Worm (Caenorhabditis elegans) whole organism, late embryonic: Measurements from ENCODE around the gene T24E12.13.
"Not testable (repeated sequence)": the region's sequence is repeated elsewhere in the genome, so short reads cannot be mapped to it uniquely, and the experiment has no call there.

ENCODE experiments used
- C08G9.2 ChIP-seq: sonication (generic microtip); optimal IDR thresholded peaks from 2 replicates; lab custom pipeline; 2016; ENCODE audit warnings: mild to moderate bottlenecking, missing genetic modification characterization, moderate library complexity, missing compliant biosample characterization
- C38D4.7 ChIP-seq: fragments of 200-800 bp; sonication (Bioruptor generic); optimal IDR thresholded peaks from 2 replicates; lab custom pipeline; 2018; ENCODE audit warnings: mild to moderate bottlenecking, missing genetic modification characterization, moderate library complexity, missing compliant biosample characterization
- K09A11.1 ChIP-seq: sonication (generic microtip); optimal IDR thresholded peaks from 2 replicates; lab custom pipeline; 2017; ENCODE audit warnings: antibody characterized with exemption, mild to moderate bottlenecking, missing genetic modification characterization, missing compliant biosample characterization; ENCODE audit not compliant: insufficient read depth
- Y22D7AL.16 ChIP-seq: sonication (generic microtip); optimal IDR thresholded peaks from 2 replicates; lab custom pipeline; 2016; ENCODE audit warnings: missing genetic modification characterization, missing compliant biosample characterization
- ahr-1 ChIP-seq: sonication (generic microtip); optimal IDR thresholded peaks from 2 replicates; lab custom pipeline; 2016; ENCODE audit warnings: missing genetic modification characterization, missing compliant biosample characterization
- ceh-2 ChIP-seq: sonication (generic microtip); optimal IDR thresholded peaks from 2 replicates; lab custom pipeline; 2016; ENCODE audit warnings: missing genotype, missing genetic modification characterization, missing compliant biosample characterization
- ceh-22 ChIP-seq: sonication (generic microtip); optimal IDR thresholded peaks from 2 replicates; lab custom pipeline; 2017; ENCODE audit warnings: missing biosample characterization, missing genetic modification characterization
- ceh-24 ChIP-seq: sonication (generic microtip); optimal IDR thresholded peaks from 2 replicates; lab custom pipeline; 2016; ENCODE audit warnings: mild to moderate bottlenecking, missing genetic modification characterization, missing compliant biosample characterization
- ceh-45 ChIP-seq: fragments of 200-800 bp; sonication (Bioruptor generic); IDR thresholded peaks from 2 replicates; pipeline ENCODE4 v1.3.6; 2022; ENCODE audit warnings: missing genetic modification reagents, missing genetic modification characterization, missing compliant biosample characterization
- ceh-6 ChIP-seq: fragments of 200-800 bp; sonication (Bioruptor generic); optimal IDR thresholded peaks from 2 replicates; lab custom pipeline; 2018; ENCODE audit warnings: mild to moderate bottlenecking, missing genetic modification characterization, missing compliant biosample characterization
- che-1 ChIP-seq: sonication (generic microtip); optimal IDR thresholded peaks from 2 replicates; lab custom pipeline; 2016; ENCODE audit warnings: mild to moderate bottlenecking, missing genetic modification characterization, missing compliant biosample characterization
- dmd-4 ChIP-seq: sonication (generic microtip); optimal IDR thresholded peaks from 2 replicates; lab custom pipeline; 2016; ENCODE audit warnings: borderline replicate concordance, missing genetic modification characterization, missing compliant biosample characterization
- elt-4 ChIP-seq: sonication (generic microtip); optimal IDR thresholded peaks from 2 replicates; lab custom pipeline; 2016; ENCODE audit warnings: missing genetic modification characterization, missing compliant biosample characterization
- fax-1 ChIP-seq: sonication (generic microtip); optimal IDR thresholded peaks from 2 replicates; lab custom pipeline; 2016; ENCODE audit warnings: missing genotype, missing genetic modification characterization, missing compliant biosample characterization
- fkh-10 ChIP-seq: fragments of 150-350 bp; optimal IDR thresholded peaks from 2 replicates; lab custom pipeline; 2014; ENCODE audit warnings: missing biosample characterization, missing genetic modification reagents, missing genetic modification characterization
- fkh-6 ChIP-seq: sonication (generic microtip); optimal IDR thresholded peaks from 2 replicates; lab custom pipeline; 2016; ENCODE audit warnings: missing genetic modification characterization, missing compliant biosample characterization
- gmeb-2 ChIP-seq: sonication (generic microtip); optimal IDR thresholded peaks from 2 replicates; lab custom pipeline; 2016; ENCODE audit warnings: missing genetic modification characterization, inconsistent platforms, missing compliant biosample characterization
- hlh-13 ChIP-seq: fragments of 200-800 bp; sonication (Bioruptor generic); optimal IDR thresholded peaks from 2 replicates; lab custom pipeline; 2018; ENCODE audit warnings: mild to moderate bottlenecking, missing genetic modification characterization, missing compliant biosample characterization
- lim-6 ChIP-seq: sonication (generic microtip); optimal IDR thresholded peaks from 2 replicates; lab custom pipeline; 2016; ENCODE audit warnings: missing genetic modification characterization, missing compliant biosample characterization
- lin-11 ChIP-seq: fragments of 200-800 bp; sonication (Bioruptor generic); optimal IDR thresholded peaks from 2 replicates; lab custom pipeline; 2018; ENCODE audit warnings: mild to moderate bottlenecking, missing genetic modification characterization, missing compliant biosample characterization
- nfya-1 ChIP-seq: sonication (generic microtip); optimal IDR thresholded peaks from 2 replicates; lab custom pipeline; 2017; ENCODE audit warnings: missing genetic modification characterization, mild to moderate bottlenecking, missing compliant biosample characterization, antibody characterized with exemption, moderate library complexity
- npax-4 ChIP-seq: sonication (generic microtip); optimal IDR thresholded peaks from 2 replicates; lab custom pipeline; 2016; ENCODE audit warnings: missing genetic modification characterization, missing compliant biosample characterization
- odd-2 ChIP-seq: sonication (generic microtip); optimal IDR thresholded peaks from 2 replicates; lab custom pipeline; 2017; ENCODE audit warnings: antibody characterized with exemption, mild to moderate bottlenecking, missing genetic modification characterization, missing compliant biosample characterization
- pha-4 ChIP-seq: fragments of 150-350 bp; optimal IDR thresholded peaks from 2 replicates; lab custom pipeline; 2018; ENCODE audit warnings: missing biosample characterization, missing genetic modification reagents, missing genetic modification characterization
- pqm-1 ChIP-seq: sonication (generic microtip); optimal IDR thresholded peaks from 2 replicates; lab custom pipeline; 2016; ENCODE audit warnings: missing genetic modification characterization, missing compliant biosample characterization
- pros-1 ChIP-seq: fragments of 150-350 bp; optimal IDR thresholded peaks from 2 replicates; lab custom pipeline; 2014; ENCODE audit warnings: missing biosample characterization, missing genetic modification reagents, missing genetic modification characterization
- sox-2 ChIP-seq: fragments of 200-800 bp; sonication (Bioruptor generic); IDR thresholded peaks from 2 replicates; pipeline ENCODE4 v1.3.6; 2022; ENCODE audit warnings: missing genetic modification reagents, missing genetic modification characterization, missing compliant biosample characterization
- tbx-2 ChIP-seq: sonication (generic microtip); optimal IDR thresholded peaks from 2 replicates; lab custom pipeline; 2016; ENCODE audit warnings: missing genetic modification characterization, missing compliant biosample characterization
- tbx-7 ChIP-seq: sonication (generic microtip); optimal IDR thresholded peaks from 2 replicates; lab custom pipeline; 2016; ENCODE audit warnings: missing genotype, missing genetic modification characterization, missing compliant biosample characterization
- ttx-3 ChIP-seq: sonication (generic microtip); optimal IDR thresholded peaks from 2 replicates; lab custom pipeline; 2016; ENCODE audit warnings: missing genetic modification reagents, missing genetic modification characterization, missing compliant biosample characterization
- unc-3 ChIP-seq, 2 experiments: fragments of 200-800 bp in 1 of 2; sonication (Bioruptor generic) in 1 of 2; sonication (generic microtip) in 1 of 2; conservative IDR thresholded peaks in 1 of 2; optimal IDR thresholded peaks in 1 of 2; 2 replicates each; pipeline versions ENCODE4 v1.3.6 to Lab custom; 2016 to 2022; ENCODE audit warnings: missing compliant biosample characterization in 2 of 2, missing genetic modification characterization in 2 of 2, missing genetic modification reagents in 1 of 2
- unc-42 ChIP-seq: sonication (generic microtip); optimal IDR thresholded peaks from 2 replicates; lab custom pipeline; 2016; ENCODE audit warnings: missing genotype, missing genetic modification characterization, missing compliant biosample characterization
- unc-55 ChIP-seq: sonication (generic microtip); optimal IDR thresholded peaks from 2 replicates; lab custom pipeline; 2017; ENCODE audit warnings: missing biosample characterization, missing genetic modification reagents, missing genetic modification characterization
- unc-86 ChIP-seq: sonication (generic microtip); optimal IDR thresholded peaks from 2 replicates; lab custom pipeline; 2016; ENCODE audit warnings: missing genetic modification characterization, missing compliant biosample characterization
- ztf-16 ChIP-seq: sonication (generic microtip); optimal IDR thresholded peaks from 2 replicates; lab custom pipeline; 2017; ENCODE audit warnings: missing genetic modification characterization, missing compliant biosample characterization

Gene T24E12.13

ce11 chrII:3757499-3757898, 29.8 kb upstream of the T24E12.13 start, which contains the start of gene srx-111:
srx-111 (plus strand) TSS chrII:3757799.
- TF ChIP-seq K09A11.1 (tag; lab: Kevin White, UChicago) (no peak), nfya-1 (tag; lab: Kevin White, UChicago) (no peak), dmd-4 (no peak), unc-3 (GFP tag; conservative IDR thresholded peaks at IDR 0.05; lab: Robert Waterston, UW) (no peak), unc-3 (tag; optimal IDR thresholded peaks at IDR 0.05; lab: Kevin White, UChicago) (no peak), odd-2 (tag; lab: Kevin White, UChicago) (no peak), ahr-1 (tag; lab: Kevin White, UChicago) (no peak), elt-4 (tag; lab: Kevin White, UChicago) (no peak), gmeb-2 (tag; lab: Kevin White, UChicago) (no peak), unc-42 (tag; lab: Kevin White, UChicago) (no peak), ceh-6 (GFP tag; lab: Kevin White, UChicago) (no peak), ceh-22 (tag; lab: Kevin White, UChicago) (no peak)

- no peak for TF ChIP-seq pha-4 (tag; lab: Kevin White, UChicago)
- no peak for TF ChIP-seq ceh-45 (GFP tag; lab: Robert Waterston, UW)
- TF ChIP-seq npax-4 (tag; lab: Kevin White, UChicago) = no peak
- TF ChIP-seq pros-1 = no peak
- no peak for TF ChIP-seq pqm-1 (tag; lab: Kevin White, UChicago)
- TF ChIP-seq Y22D7AL.16 (tag; lab: Kevin White, UChicago) = no peak
- TF ChIP-seq ztf-16 (tag; lab: Kevin White, UChicago) = no peak
- TF ChIP-seq dmd-4 = no peak
Measured at ce11 chrII:3759010-3759409, 28.2 kb upstream of the T24E12.13 start, which contains the start of gene T24E12.12. T24E12.12 (plus strand) TSS chrII:3759290.

ce11 chrII:3761599-3761998, 25.7 kb upstream of the T24E12.13 start, which contains the start of gene T24E12.6:
T24E12.6 (minus strand) TSS chrII:3761699.
- not testable (repeated sequence) for TF ChIP-seq lin-11 (tag; lab: Kevin White, UChicago); pros-1; ttx-3 (tag; lab: Kevin White, UChicago)

- TF ChIP-seq tbx-2 (tag; lab: Kevin White, UChicago) (no peak), C08G9.2 (tag; lab: Kevin White, UChicago) (no peak), ceh-2 (tag; lab: Kevin White, UChicago) (no peak), che-1 (tag; lab: Kevin White, UChicago) (no peak), lim-6 (tag; lab: Kevin White, UChicago) (no peak), pros-1 (no peak)
Measured at ce11 chrII:3764486-3764885, 22.8 kb upstream of the T24E12.13 start, which contains the start of gene srx-112. srx-112 (minus strand) TSS chrII:3764586.

DNA sequence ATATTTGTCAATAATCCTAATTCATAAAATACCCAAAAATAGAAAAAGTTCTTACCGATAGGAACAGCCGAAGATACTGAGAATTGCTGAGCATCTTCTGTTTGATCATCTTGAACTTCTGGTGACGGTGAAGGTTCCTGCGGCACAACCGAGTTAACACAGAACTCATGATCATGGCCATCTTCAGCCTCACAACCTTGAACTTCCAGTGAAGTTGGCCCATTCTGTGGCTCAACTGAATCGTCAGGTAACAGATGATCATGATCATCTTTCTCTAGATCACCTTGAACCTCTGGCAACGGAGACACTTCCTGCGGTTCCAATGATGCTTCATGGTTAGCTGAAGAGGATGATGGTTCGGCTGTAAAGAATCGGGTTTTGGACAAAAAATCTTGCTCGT, 15.6 kb upstream of the T24E12.13 start:
- no peak for TF ChIP-seq tbx-7
- TF ChIP-seq C38D4.7 (GFP tag; lab: Kevin White, UChicago) = no peak
- no peak for TF ChIP-seq dmd-4

DNA sequence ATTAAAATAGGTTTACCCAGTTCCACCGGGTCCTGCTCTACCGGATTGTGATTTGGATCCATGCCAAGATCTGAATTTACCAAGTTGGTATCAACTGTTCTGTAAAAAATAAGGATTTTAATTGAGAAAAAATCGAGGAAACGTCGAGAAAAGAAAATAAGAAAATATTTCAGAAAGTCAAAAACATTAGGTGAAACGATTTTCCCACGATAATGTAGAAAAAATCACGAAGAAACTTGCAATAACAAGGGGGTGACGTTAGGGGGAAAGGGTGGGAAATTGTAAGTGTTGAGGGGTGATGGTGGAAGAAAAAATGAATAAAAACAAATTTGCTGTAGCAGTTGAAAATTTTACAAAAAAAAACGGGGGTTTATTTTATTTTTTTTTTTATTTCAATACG, 14.1 kb upstream of the T24E12.13 start, which contains the start of gene T24E12.10:
TSS of gene T24E12.10 (minus strand) at position 101 of the 400 bp plus-strand sequence.
- no peak for TF ChIP-seq unc-86 (tag; lab: Kevin White, UChicago)
- TF ChIP-seq fkh-6 (tag; lab: Kevin White, UChicago) = no peak
- no peak for TF ChIP-seq pha-4 (tag; lab: Kevin White, UChicago)
- no peak for TF ChIP-seq ceh-24 (tag; lab: Kevin White, UChicago)
- no peak for TF ChIP-seq lim-6 (tag; lab: Kevin White, UChicago)
- no peak for TF ChIP-seq fkh-10 (GFP tag; lab: Kevin White, UChicago)
- no peak for TF ChIP-seq sox-2
- no peak for TF ChIP-seq tbx-2 (tag; lab: Kevin White, UChicago)
- no peak for TF ChIP-seq lin-11 (tag; lab: Kevin White, UChicago)
- no peak for TF ChIP-seq hlh-13 (GFP tag; lab: Kevin White, UChicago)
- no peak for TF ChIP-seq unc-55 (GFP tag; lab: Kevin White, UChicago)
- TF ChIP-seq fax-1 (tag; lab: Kevin White, UChicago) = no peak
